Worm (Caenorhabditis elegans) whole organism, L2 larva: Measurements from ENCODE around the gene K11H12.4.

Source experiments
- C34F6.9 ChIP-seq: fragments of 150-350 bp; optimal IDR thresholded peaks from 2 replicates; lab custom pipeline; 2014; ENCODE audit warnings: missing biosample characterization, missing genetic modification characterization
- F13H6.1 ChIP-seq: sonication (generic microtip); optimal IDR thresholded peaks from 2 replicates; lab custom pipeline; 2016; ENCODE audit warnings: missing genetic modification characterization, missing compliant biosample characterization
- R02D3.7 ChIP-seq: fragments of 150-350 bp; optimal IDR thresholded peaks from 2 replicates; lab custom pipeline; 2014; ENCODE audit warnings: missing biosample characterization, missing genetic modification characterization
- Y55F3AM.14 ChIP-seq: fragments of 200-800 bp; sonication (Bioruptor generic); optimal IDR thresholded peaks from 2 replicates; lab custom pipeline; 2018; ENCODE audit warnings: mild to moderate bottlenecking, missing genetic modification characterization, missing compliant biosample characterization
- ZK546.5 ChIP-seq: sonication (generic microtip); optimal IDR thresholded peaks from 2 replicates; lab custom pipeline; 2017; ENCODE audit warnings: missing biosample characterization, missing genetic modification characterization
- alr-1 ChIP-seq: fragments of 150-350 bp; optimal IDR thresholded peaks from 2 replicates; lab custom pipeline; 2014; ENCODE audit warnings: missing biosample characterization, missing genetic modification characterization
- ama-1 ChIP-seq: fragments of 150-350 bp; optimal IDR thresholded peaks from 2 replicates; lab custom pipeline; 2018; ENCODE audit warnings: inconsistent platforms
- blmp-1 ChIP-seq: sonication (generic microtip); optimal IDR thresholded peaks from 2 replicates; lab custom pipeline; 2017; ENCODE audit warnings: missing genetic modification characterization, mild to moderate bottlenecking, missing compliant biosample characterization, antibody characterized with exemption, moderate library complexity; ENCODE audit not compliant: insufficient read depth
- ceh-16 ChIP-seq: fragments of 150-350 bp; optimal IDR thresholded peaks from 2 replicates; lab custom pipeline; 2014; ENCODE audit warnings: missing biosample characterization, missing genetic modification characterization
- ceh-82 ChIP-seq: fragments of 150-350 bp; optimal IDR thresholded peaks from 2 replicates; lab custom pipeline; 2014; ENCODE audit warnings: missing biosample characterization, missing genetic modification characterization
- crh-2 ChIP-seq: sonication (generic microtip); optimal IDR thresholded peaks from 2 replicates; lab custom pipeline; 2017; ENCODE audit warnings: missing biosample characterization, missing genetic modification characterization
- egl-27 ChIP-seq: sonication (generic microtip); optimal IDR thresholded peaks from 3 replicates; lab custom pipeline; 2017; ENCODE audit warnings: missing biosample characterization, missing genetic modification reagents, missing genetic modification characterization
- elt-1 ChIP-seq: fragments of 150-350 bp; optimal IDR thresholded peaks from 2 replicates; lab custom pipeline; 2014; ENCODE audit warnings: missing biosample characterization, missing genetic modification characterization
- elt-3 ChIP-seq: sonication (generic microtip); optimal IDR thresholded peaks from 2 replicates; lab custom pipeline; 2017; ENCODE audit warnings: missing biosample characterization, missing genetic modification characterization
- fos-1 ChIP-seq: fragments of 150-350 bp; optimal IDR thresholded peaks from 2 replicates; lab custom pipeline; 2014; ENCODE audit warnings: missing biosample characterization, missing genetic modification characterization
- gmeb-1 ChIP-seq: fragments of 150-350 bp; optimal IDR thresholded peaks from 2 replicates; lab custom pipeline; 2014; ENCODE audit warnings: missing biosample characterization, missing genetic modification characterization
- lin-11 ChIP-seq: fragments of 150-350 bp; sonication (generic microtip); optimal IDR thresholded peaks from 2 replicates; lab custom pipeline; 2014; ENCODE audit warnings: missing biosample characterization, missing genetic modification characterization, inconsistent platforms, mixed read lengths
- lin-13 ChIP-seq: fragments of 150-350 bp; optimal IDR thresholded peaks from 2 replicates; lab custom pipeline; 2014; ENCODE audit warnings: missing biosample characterization, missing genetic modification reagents, missing genetic modification characterization
- lsy-2 ChIP-seq, 2 experiments: fragments of 150-350 bp in 1 of 2; sonication (generic microtip) in 1 of 2; optimal IDR thresholded peaks; 2 replicates each; lab custom pipeline; 2014 to 2017; ENCODE audit warnings: missing biosample characterization in 2 of 2, missing genetic modification characterization in 2 of 2
- mab-5 ChIP-seq: fragments of 150-350 bp; optimal IDR thresholded peaks from 2 replicates; lab custom pipeline; 2014; ENCODE audit warnings: missing biosample characterization, missing genetic modification characterization
- mbf-1 ChIP-seq: sonication (generic microtip); optimal IDR thresholded peaks from 2 replicates; lab custom pipeline; 2017; ENCODE audit warnings: missing biosample characterization, missing genetic modification characterization
- mdl-1 ChIP-seq, 2 experiments: fragments of 150-350 bp in 1 of 2; sonication (generic microtip) in 1 of 2; optimal IDR thresholded peaks; 2 replicates each; lab custom pipeline; 2017; ENCODE audit warnings: missing biosample characterization in 2 of 2, missing genetic modification characterization in 2 of 2
- nhr-10 ChIP-seq: sonication (generic microtip); optimal IDR thresholded peaks from 2 replicates; lab custom pipeline; 2017; ENCODE audit warnings: missing biosample characterization, missing genetic modification characterization
- nhr-11 ChIP-seq: fragments of 150-350 bp; optimal IDR thresholded peaks from 2 replicates; lab custom pipeline; 2014; ENCODE audit warnings: missing biosample characterization, missing genetic modification characterization
- nhr-12 ChIP-seq: fragments of 150-350 bp; optimal IDR thresholded peaks from 2 replicates; lab custom pipeline; 2014; ENCODE audit warnings: missing biosample characterization, missing genetic modification characterization
- nhr-129 ChIP-seq: fragments of 150-350 bp; optimal IDR thresholded peaks from 2 replicates; lab custom pipeline; 2014; ENCODE audit warnings: missing biosample characterization, missing genetic modification characterization
- nhr-21 ChIP-seq: fragments of 150-350 bp; optimal IDR thresholded peaks from 2 replicates; lab custom pipeline; 2014; ENCODE audit warnings: missing biosample characterization, missing genetic modification characterization
- nhr-237 ChIP-seq: fragments of 150-350 bp; optimal IDR thresholded peaks from 2 replicates; lab custom pipeline; 2014; ENCODE audit warnings: missing biosample characterization, missing genetic modification characterization
- nhr-25 ChIP-seq: fragments of 150-350 bp; sonication (generic microtip); optimal IDR thresholded peaks from 3 replicates; lab custom pipeline; 2014; ENCODE audit warnings: missing biosample characterization, missing genetic modification characterization
- nhr-77 ChIP-seq: fragments of 150-350 bp; optimal IDR thresholded peaks from 2 replicates; lab custom pipeline; 2014; ENCODE audit warnings: missing biosample characterization, missing genetic modification characterization
- peb-1 ChIP-seq: fragments of 150-350 bp; optimal IDR thresholded peaks from 2 replicates; lab custom pipeline; 2014; ENCODE audit warnings: missing biosample characterization, missing genetic modification characterization
- sma-3 ChIP-seq: sonication (generic microtip); optimal IDR thresholded peaks from 2 replicates; lab custom pipeline; 2016; ENCODE audit warnings: missing genetic modification reagents, missing genetic modification characterization, missing compliant biosample characterization
- sma-9 ChIP-seq, 2 experiments: fragments of 150-350 bp in 1 of 2; sonication (generic microtip) in 1 of 2; optimal IDR thresholded peaks; 2 replicates each; lab custom pipeline; 2014 to 2016; ENCODE audit warnings: missing genetic modification characterization in 2 of 2, mild to moderate bottlenecking in 1 of 2, missing biosample characterization in 1 of 2, missing compliant biosample characterization in 1 of 2, missing genetic modification reagents in 1 of 2, moderate library complexity in 1 of 2
- snpc-4 ChIP-seq: fragments of 150-350 bp; optimal IDR thresholded peaks from 2 replicates; lab custom pipeline; 2014; ENCODE audit warnings: missing biosample characterization, missing genetic modification characterization
- unc-39 ChIP-seq: fragments of 150-350 bp; optimal IDR thresholded peaks from 2 replicates; lab custom pipeline; 2014; ENCODE audit warnings: missing biosample characterization, missing genetic modification characterization
- unc-55 ChIP-seq: fragments of 150-350 bp; sonication (generic microtip); optimal IDR thresholded peaks from 3 replicates; lab custom pipeline; 2014; ENCODE audit warnings: missing biosample characterization, missing genetic modification reagents, missing genetic modification characterization
- unc-62 ChIP-seq: fragments of 150-350 bp; optimal IDR thresholded peaks from 2 replicates; lab custom pipeline; 2014; ENCODE audit warnings: missing biosample characterization, missing genetic modification reagents, missing genetic modification characterization
- zag-1 ChIP-seq: fragments of 150-350 bp; optimal IDR thresholded peaks from 2 replicates; lab custom pipeline; 2014; ENCODE audit warnings: missing biosample characterization, missing genetic modification characterization
- ztf-1 ChIP-seq: fragments of 200-800 bp; sonication (Bioruptor generic); conservative IDR thresholded peaks from 2 replicates; pipeline ENCODE4 v1.3.6; 2022; ENCODE audit warnings: missing genetic modification characterization, missing compliant biosample characterization
- ztf-11 ChIP-seq: sonication (generic microtip); optimal IDR thresholded peaks from 2 replicates; lab custom pipeline; 2017; ENCODE audit warnings: missing biosample characterization, missing genetic modification characterization
- ztf-4 ChIP-seq: fragments of 150-350 bp; optimal IDR thresholded peaks from 2 replicates; lab custom pipeline; 2014; ENCODE audit warnings: missing biosample characterization, missing genetic modification characterization

The K11H12.4 gene

DNA sequence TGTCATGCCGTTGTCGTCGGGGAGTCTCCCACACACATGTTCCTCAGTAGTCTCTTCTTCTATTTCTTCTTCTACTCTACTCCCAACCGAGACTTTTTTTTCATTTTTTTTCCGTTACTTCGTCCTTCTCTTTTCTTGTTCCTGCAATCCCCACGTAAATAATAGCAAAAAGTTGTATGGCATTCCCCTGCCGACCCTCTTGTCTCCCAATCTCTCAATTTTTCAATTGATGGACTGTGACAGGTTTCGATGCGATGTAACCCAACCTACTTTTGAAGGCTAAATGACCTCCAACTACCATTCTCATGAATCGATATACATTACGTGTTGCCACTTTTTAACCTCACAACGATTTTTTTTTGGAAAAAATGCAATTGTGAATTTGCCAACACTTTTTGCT is 11.6 kb downstream of the K11H12.4 start:
- peak; percentile 29 for TF ChIP-seq C34F6.9 (tag; lab: Kevin White, UChicago)
- TF ChIP-seq nhr-25 (tag; lab: Kevin White, UChicago) = peak; percentile 29
- peak in 1 of 2 experiments; percentile 14 for TF ChIP-seq lsy-2 (tag; optimal IDR thresholded peaks at IDR 0.05; lab: Kevin White, UChicago)
- no peak for TF ChIP-seq ztf-4 (tag; lab: Kevin White, UChicago)
- no peak for TF ChIP-seq elt-1
- peak; percentile 10 for TF ChIP-seq nhr-129 (tag; lab: Kevin White, UChicago)
- TF ChIP-seq ztf-1 = no peak

DNA sequence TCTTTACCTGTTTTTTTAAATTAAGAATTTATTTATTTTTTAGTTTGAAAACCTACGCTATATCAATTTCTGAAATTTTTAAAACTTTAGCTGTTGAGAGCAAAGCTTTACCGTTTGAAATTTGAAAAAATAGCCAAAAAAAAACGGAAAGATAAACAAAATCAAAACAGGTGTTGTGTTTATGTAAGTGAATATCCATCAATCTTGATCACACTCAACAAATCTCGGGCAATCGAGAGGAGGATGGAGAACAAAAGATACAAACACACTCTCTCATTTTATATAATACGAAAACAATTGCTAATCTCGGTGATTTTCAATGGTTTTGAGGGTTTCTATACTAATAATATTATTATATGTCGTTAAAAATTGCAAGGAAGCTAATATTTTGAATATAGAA is 14.1 kb downstream of the K11H12.4 start:
- TF ChIP-seq ceh-82 (tag; lab: Kevin White, UChicago) (no peak), zag-1 (no peak), blmp-1 (tag; lab: Kevin White, UChicago) (no peak), crh-2 (tag; lab: Kevin White, UChicago) (no peak), R02D3.7 (no peak), nhr-25 (tag; lab: Kevin White, UChicago) (no peak), fos-1 (no peak)

DNA sequence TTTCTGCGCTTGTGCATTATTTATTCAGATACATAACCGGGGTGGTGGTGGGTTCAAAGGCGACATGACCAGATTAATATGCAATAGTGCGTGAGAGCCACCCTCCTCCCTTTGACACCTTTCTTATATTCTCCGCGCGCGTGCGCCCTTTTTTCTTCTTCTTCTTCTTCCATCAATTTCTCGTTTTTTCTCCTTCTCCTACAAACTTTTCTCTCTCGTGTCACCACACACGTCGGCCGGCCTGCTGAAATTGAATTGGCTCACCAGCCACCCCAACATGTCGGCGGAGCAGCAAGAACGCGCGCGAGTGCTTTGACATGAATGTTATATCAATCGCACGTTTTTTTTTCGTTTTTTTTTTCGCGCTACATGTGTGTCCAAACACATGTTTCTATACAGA is 16.1 kb downstream of the K11H12.4 start:
- TF ChIP-seq lin-13 (GFP tag; lab: Kevin White, UChicago) (no peak), lin-11 (tag; lab: Kevin White, UChicago) (peak; percentile 21)
- TF ChIP-seq, all 48 proteins: peak for 1

DNA sequence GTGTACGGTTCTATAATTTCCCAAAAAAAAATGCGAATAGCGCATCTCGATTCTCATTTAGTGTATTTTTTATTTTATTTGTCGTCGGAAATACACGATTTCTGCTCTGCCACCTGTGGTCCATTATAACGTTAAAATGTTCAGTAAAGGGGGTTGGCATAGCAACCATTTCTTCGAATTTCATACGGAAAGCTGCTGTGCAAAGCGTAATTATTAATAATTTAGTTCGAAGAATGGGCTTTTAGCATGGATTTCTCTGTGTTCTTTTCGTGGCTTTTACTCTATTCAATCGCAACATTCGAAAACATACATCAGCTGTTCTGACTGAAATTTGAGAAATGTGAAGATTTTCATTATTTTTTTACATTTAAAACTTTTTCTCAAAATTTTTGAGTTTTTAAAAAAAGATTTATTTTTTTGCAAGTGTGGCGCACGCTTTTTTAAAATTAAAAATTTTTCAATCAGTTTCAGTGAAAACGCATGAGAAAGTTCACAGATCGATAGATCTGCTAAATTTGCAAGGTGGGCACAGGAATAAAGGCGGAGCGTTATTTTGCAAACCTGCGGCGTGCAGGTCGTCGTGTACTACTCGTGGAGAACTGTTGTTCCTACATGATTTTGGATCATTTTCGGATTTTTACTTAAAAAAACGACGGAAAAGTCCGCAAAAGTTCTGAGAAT is 17.0 kb downstream of the K11H12.4 start:
- TF ChIP-seq lin-13 (GFP tag; lab: Kevin White, UChicago) (no peak), lsy-2 (tag; optimal IDR thresholded peaks at IDR 0.05; lab: Kevin White, UChicago) (no peak), crh-2 (tag; lab: Kevin White, UChicago) (no peak), fos-1 (no peak), ama-1 (lab: Kevin White, UChicago) (peak; percentile 50), alr-1 (tag; lab: Kevin White, UChicago) (no peak)

DNA sequence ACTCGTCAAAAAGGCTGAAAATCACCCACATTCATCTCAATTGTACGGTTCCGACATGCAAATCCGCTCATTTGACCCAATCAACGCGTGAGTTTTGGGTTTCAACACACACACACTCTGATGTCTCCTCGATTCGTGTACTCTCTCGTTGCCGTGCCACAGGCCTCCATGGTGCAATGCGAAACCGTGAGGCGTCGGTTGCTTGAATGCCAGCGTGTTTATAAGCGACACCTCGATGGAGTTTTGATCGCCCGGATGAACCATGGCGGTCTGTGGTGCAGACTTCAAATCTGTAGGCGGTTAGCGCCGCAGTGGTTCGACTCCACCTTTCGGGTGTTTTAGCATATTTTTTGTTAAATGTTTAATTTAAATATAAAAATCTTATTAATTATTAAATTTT is 17.8 kb downstream of the K11H12.4 start:
- peak; percentile 79 for TF ChIP-seq lsy-2 (tag; optimal IDR thresholded peaks at IDR 0.05; lab: Kevin White, UChicago)
- no peak for TF ChIP-seq nhr-77 (tag; lab: Kevin White, UChicago)
- TF ChIP-seq mdl-1 (tag; optimal IDR thresholded peaks at IDR 0.05; lab: Kevin White, UChicago) = peak in 1 of 2 experiments; percentile 30
- peak; percentile 28 for TF ChIP-seq lin-13 (GFP tag; lab: Kevin White, UChicago)
- TF ChIP-seq elt-1 = no peak
- TF ChIP-seq fos-1 = no peak
- no peak for TF ChIP-seq ztf-1
- TF ChIP-seq Y55F3AM.14 (GFP tag; lab: Kevin White, UChicago) = no peak
- peak; percentile 9 for TF ChIP-seq nhr-25 (tag; lab: Kevin White, UChicago)
- TF ChIP-seq nhr-237 (tag; lab: Kevin White, UChicago) = no peak
- peak; percentile 98 for TF ChIP-seq snpc-4 (tag; lab: Kevin White, UChicago)
- peak; percentile 12 for TF ChIP-seq nhr-21 (tag; lab: Kevin White, UChicago)
- TF ChIP-seq ceh-16 = peak; percentile 49
- no peak for TF ChIP-seq egl-27 (tag; lab: Kevin White, UChicago)
- TF ChIP-seq unc-39 (tag; lab: Kevin White, UChicago) = no peak
- peak; percentile 35 for TF ChIP-seq C34F6.9 (tag; lab: Kevin White, UChicago)
- peak; percentile 37 for TF ChIP-seq crh-2 (tag; lab: Kevin White, UChicago)
- TF ChIP-seq F13H6.1 (tag; lab: Kevin White, UChicago) = peak; percentile 46
- TF ChIP-seq lin-11 (tag; lab: Kevin White, UChicago) = peak; percentile 11
- no peak for TF ChIP-seq zag-1
- peak; percentile 79 for TF ChIP-seq gmeb-1 (tag; lab: Kevin White, UChicago)
- TF ChIP-seq mab-5 (tag; lab: Kevin White, UChicago) = no peak
- TF ChIP-seq sma-9 (GFP tag; optimal IDR thresholded peaks at IDR 0.05; lab: Kevin White, UChicago) = peak; percentile 64
- TF ChIP-seq sma-9 (tag; optimal IDR thresholded peaks at IDR 0.05; lab: Kevin White, UChicago) = no peak
- TF ChIP-seq nhr-129 (tag; lab: Kevin White, UChicago) = peak; percentile 81
- TF ChIP-seq ZK546.5 (tag; lab: Kevin White, UChicago) = no peak
- peak; percentile 54 for TF ChIP-seq sma-3 (GFP tag; lab: Kevin White, UChicago)
- no peak for TF ChIP-seq ztf-11 (tag; lab: Kevin White, UChicago)
- no peak for TF ChIP-seq R02D3.7
- no peak for TF ChIP-seq nhr-11
- TF ChIP-seq nhr-12 (tag; lab: Kevin White, UChicago) = no peak
- TF ChIP-seq mbf-1 (tag; lab: Kevin White, UChicago) = no peak
- TF ChIP-seq elt-3 = no peak
- no peak for TF ChIP-seq nhr-10 (tag; lab: Kevin White, UChicago)
- TF ChIP-seq peb-1 (tag; lab: Kevin White, UChicago) = no peak
- peak; percentile 2 for TF ChIP-seq unc-55
- TF ChIP-seq unc-62 (GFP tag; lab: Kevin White, UChicago) = no peak
- TF ChIP-seq, all 48 proteins: peak for 16
